Worm (Caenorhabditis elegans) whole organism, late embryonic: ENCODE data around the gene R07B1.13.

Experiments used
- dve-1 ChIP-seq: sonication (generic microtip); optimal IDR thresholded peaks from 2 replicates; lab custom pipeline; 2017; ENCODE audit warnings: antibody characterized with exemption, mild to moderate bottlenecking, missing genetic modification characterization, missing compliant biosample characterization
- tbx-2 ChIP-seq: sonication (generic microtip); optimal IDR thresholded peaks from 2 replicates; lab custom pipeline; 2016; ENCODE audit warnings: missing genetic modification characterization, missing compliant biosample characterization

DNA sequence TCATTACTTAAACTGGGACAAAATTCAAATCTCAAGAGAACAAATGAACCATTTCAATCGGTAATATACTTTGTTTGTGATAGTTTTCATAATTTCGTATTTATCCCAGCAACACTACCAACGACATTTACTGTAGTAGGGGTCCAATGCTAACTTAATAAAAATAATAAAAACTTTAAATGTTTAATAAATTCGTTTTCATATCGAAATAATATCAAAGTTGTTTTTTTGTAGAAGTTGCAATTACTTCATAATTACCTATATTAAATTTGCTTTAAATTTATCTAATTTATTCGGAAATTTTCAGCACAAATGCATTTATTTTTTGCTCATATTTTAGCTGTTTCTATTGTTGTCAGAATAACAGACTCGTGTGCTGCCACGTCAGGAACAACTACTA, 3.3 kb upstream of the R07B1.13 start, which contains the start of gene R07B1.6:
- TF ChIP-seq tbx-2 (tag; lab: Kevin White, UChicago): no peak
- no peak for TF ChIP-seq dve-1 (tag; lab: Kevin White, UChicago)
